Worm (Caenorhabditis elegans) whole organism, midembryonic: ENCODE measurements around the gene F48G7.10.

Experiments
- cog-1 ChIP-seq: sonication (generic microtip); optimal IDR thresholded peaks from 2 replicates; lab custom pipeline; 2016; ENCODE audit warnings: missing genetic modification characterization, missing compliant biosample characterization
- flt-1 ChIP-seq: fragments of 200-800 bp; sonication (Bioruptor generic); IDR thresholded peaks from 2 replicates; pipeline ENCODE4 v1.3.6; 2022; ENCODE audit warnings: missing genetic modification characterization, missing compliant biosample characterization
- klf-2 ChIP-seq: fragments of 200-800 bp; sonication (Bioruptor generic); conservative IDR thresholded peaks from 2 replicates; pipeline ENCODE4 v1.3.6; 2022; ENCODE audit warnings: missing genetic modification reagents, missing genetic modification characterization, missing compliant biosample characterization
- med-1 ChIP-seq: sonication (generic microtip); optimal IDR thresholded peaks from 2 replicates; lab custom pipeline; 2017; ENCODE audit warnings: missing genetic modification characterization, mild to moderate bottlenecking, missing compliant biosample characterization, antibody characterized with exemption, missing genetic modification reagents; ENCODE audit not compliant: insufficient read depth
- ref-1 ChIP-seq: fragments of 200-800 bp; sonication (Bioruptor generic); conservative IDR thresholded peaks from 2 replicates; pipeline ENCODE4 v1.3.6; 2022; ENCODE audit warnings: missing genetic modification reagents, missing genetic modification characterization, missing compliant biosample characterization
- ztf-23 ChIP-seq: fragments of 200-800 bp; sonication (Bioruptor generic); IDR thresholded peaks from 2 replicates; pipeline ENCODE4 v1.3.6; 2022; ENCODE audit warnings: missing genetic modification reagents, missing genetic modification characterization, missing compliant biosample characterization
- ztf-29 ChIP-seq: fragments of 200-800 bp; sonication (Bioruptor generic); IDR thresholded peaks from 2 replicates; pipeline ENCODE4 v1.3.6; 2022; ENCODE audit warnings: missing genetic modification reagents, missing genetic modification characterization, missing compliant biosample characterization

- TF ChIP-seq flt-1: no peak
- no peak for TF ChIP-seq ztf-29
- TF ChIP-seq med-1 (GFP tag; lab: Kevin White, UChicago): no peak
- TF ChIP-seq ref-1 (GFP tag; lab: Robert Waterston, UW): no peak
- TF ChIP-seq cog-1: no peak
- no peak for TF ChIP-seq klf-2
- TF ChIP-seq ztf-23 (GFP tag; lab: Robert Waterston, UW): no peak
Measured at ce11 chrV:676550-677084, 41.9 kb upstream of the F48G7.10 start, which contains the start of the genes fbxa-72 and srx-21.
